Worm (Caenorhabditis elegans): ENCODE measurements around the gene dhs-12.

dhs-12 gene

ce11 chrIV:10141930-10142505 lies at the start of gene dhs-12, which contains the start of the genes gst-2 and gst-4:
Gene dhs-12, plus strand, starts transcription at chrIV:10142455.
Gene gst-2, minus strand, starts transcription at chrIV:10142061.
Gene gst-4, plus strand, starts transcription at chrIV:10142225.
- TF ChIP-seq cnd-1 (tag; optimal IDR thresholded peaks at IDR 0.05) (no peak), ces-1 (GFP tag; optimal IDR thresholded peaks at IDR 0.05) (no peak), ceh-43 (GFP tag; optimal IDR thresholded peaks at IDR 0.05) (no peak), sem-2 (GFP tag; optimal IDR thresholded peaks at IDR 0.05) (no peak), tbx-8 (GFP tag; optimal IDR thresholded peaks at IDR 0.05) (no peak), ham-2 (GFP tag; optimal IDR thresholded peaks at IDR 0.05) (no peak), unc-62 (GFP tag; optimal IDR thresholded peaks at IDR 0.05) (no peak), lsy-2 (tag; optimal IDR thresholded peaks at IDR 0.05) (no peak), unc-39 (tag; optimal IDR thresholded peaks at IDR 0.05) (no peak), ceh-39 (tag; optimal IDR thresholded peaks at IDR 0.05) (no peak), mab-5 (tag; optimal IDR thresholded peaks at IDR 0.05) (no peak), blmp-1 (tag; optimal IDR thresholded peaks at IDR 0.05) (no peak), ztf-11 (tag; optimal IDR thresholded peaks at IDR 0.05) (no peak), nhr-12 (tag; optimal IDR thresholded peaks at IDR 0.05) (no peak)

ce11 chrIV:10095171-10095570 lies 47.1 kb upstream of the dhs-12 start, which contains the start of the genes C04G2.5 and msp-36:
Gene C04G2.5, minus strand, starts transcription at chrIV:10095271.
Gene msp-36, plus strand, starts transcription at chrIV:10095433.
- TF ChIP-seq flh-1 (GFP tag; optimal IDR thresholded peaks at IDR 0.05) (no peak), mls-2 (tag; optimal IDR thresholded peaks at IDR 0.05) (no peak), ceh-83 (GFP tag; optimal IDR thresholded peaks at IDR 0.05) (no peak), tbx-8 (GFP tag; optimal IDR thresholded peaks at IDR 0.05) (no peak), ceh-43 (GFP tag; optimal IDR thresholded peaks at IDR 0.05) (no peak), ztf-11 (tag; optimal IDR thresholded peaks at IDR 0.05) (no peak), cnd-1 (tag; optimal IDR thresholded peaks at IDR 0.05) (no peak), nhr-12 (tag; optimal IDR thresholded peaks at IDR 0.05) (no peak), ces-1 (GFP tag; optimal IDR thresholded peaks at IDR 0.05) (no peak), pha-4 (tag; optimal IDR thresholded peaks at IDR 0.05) (no peak), nhr-76 (tag; optimal IDR thresholded peaks at IDR 0.05) (no peak), zip-8 (tag; optimal IDR thresholded peaks at IDR 0.05) (no peak), sptf-1 (tag; optimal IDR thresholded peaks at IDR 0.05) (no peak), M03D4.4 (tag; optimal IDR thresholded peaks at IDR 0.05) (no peak), nhr-2 (tag; optimal IDR thresholded peaks at IDR 0.05) (no peak), snpc-4 (tag; optimal IDR thresholded peaks at IDR 0.05) (no peak), elt-3 (tag; optimal IDR thresholded peaks at IDR 0.05) (no peak), ceh-39 (tag; optimal IDR thresholded peaks at IDR 0.05) (no peak), blmp-1 (tag; optimal IDR thresholded peaks at IDR 0.05) (no peak), unc-62 (GFP tag; optimal IDR thresholded peaks at IDR 0.05) (no peak)

ce11 chrIV:10096881-10097280 lies 45.4 kb upstream of the dhs-12 start, which contains the start of gene dis-3:
Gene dis-3, plus strand, starts transcription at chrIV:10097202.
- TF ChIP-seq nhr-237 (tag; optimal IDR thresholded peaks at IDR 0.05) (no peak), hlh-1 (tag; optimal IDR thresholded peaks at IDR 0.05) (no peak), lin-32 (GFP tag; optimal IDR thresholded peaks at IDR 0.05) (no peak), pha-4 (tag; optimal IDR thresholded peaks at IDR 0.05) (peak; percentile 1), nhr-76 (tag; optimal IDR thresholded peaks at IDR 0.05) (no peak), ztf-11 (tag; optimal IDR thresholded peaks at IDR 0.05) (no peak), unc-62 (GFP tag; optimal IDR thresholded peaks at IDR 0.05) (no peak), ces-1 (GFP tag; optimal IDR thresholded peaks at IDR 0.05) (no peak), snpc-4 (tag; optimal IDR thresholded peaks at IDR 0.05) (no peak)

DNA sequence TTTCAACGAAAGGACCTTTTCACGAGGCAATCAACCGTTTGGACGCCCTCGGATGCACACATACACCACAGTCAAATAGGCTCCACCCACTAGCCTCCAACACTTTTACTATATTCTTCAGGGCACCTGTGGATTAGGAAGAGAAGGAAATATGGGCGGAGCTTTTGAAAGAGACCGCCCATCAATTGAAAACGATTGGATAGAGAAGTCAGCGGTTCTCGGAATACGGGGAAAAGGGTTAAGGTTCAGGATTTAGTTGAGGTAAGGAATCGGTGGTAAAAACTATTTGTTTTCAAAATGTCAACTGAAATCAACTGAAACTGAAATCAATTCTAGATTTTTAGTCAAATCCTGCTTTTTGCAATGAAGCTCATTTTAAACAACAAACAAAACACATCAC lies 31.8 kb upstream of the dhs-12 start, which contains the start of gene egl-38:
TSS of gene egl-38 (minus strand) at position 101 of the 400 bp plus-strand sequence.
- no peak for TF ChIP-seq bed-3 (GFP tag; optimal IDR thresholded peaks at IDR 0.05)
- no peak for TF ChIP-seq elt-3 (tag; optimal IDR thresholded peaks at IDR 0.05)
- TF ChIP-seq nhr-237 (tag; optimal IDR thresholded peaks at IDR 0.05) = no peak
- no peak for TF ChIP-seq lin-32 (GFP tag; optimal IDR thresholded peaks at IDR 0.05)
- no peak for TF ChIP-seq ceh-83 (GFP tag; optimal IDR thresholded peaks at IDR 0.05)
- TF ChIP-seq nhr-12 (tag; optimal IDR thresholded peaks at IDR 0.05) = no peak
- no peak for TF ChIP-seq flh-1 (GFP tag; optimal IDR thresholded peaks at IDR 0.05)
- no peak for TF ChIP-seq nhr-28 (tag; optimal IDR thresholded peaks at IDR 0.05)

DNA sequence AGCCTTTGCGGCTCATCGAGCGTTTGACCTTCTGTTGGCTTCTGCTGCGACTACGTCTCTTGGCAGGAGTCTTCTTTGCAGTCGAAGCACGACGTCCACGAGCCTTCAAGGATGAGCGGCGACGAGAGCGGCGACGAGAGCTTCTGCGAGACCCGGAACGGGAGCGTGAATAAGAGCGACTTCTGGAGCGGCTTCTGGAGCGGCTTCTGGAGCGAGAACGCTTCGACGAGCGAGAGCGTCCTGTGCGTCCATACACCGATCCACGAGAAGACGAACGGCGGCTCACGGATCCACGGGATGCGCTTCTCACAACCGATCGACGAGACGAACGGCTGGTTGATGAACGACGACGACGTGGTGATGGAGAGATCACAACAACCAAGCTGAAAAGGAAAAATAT lies 31.4 kb upstream of the dhs-12 start:
- no peak for TF ChIP-seq mab-5 (tag; optimal IDR thresholded peaks at IDR 0.05)
- no peak for TF ChIP-seq sptf-1 (tag; optimal IDR thresholded peaks at IDR 0.05)
- TF ChIP-seq unc-62 (GFP tag; optimal IDR thresholded peaks at IDR 0.05) = no peak
- TF ChIP-seq nhr-237 (tag; optimal IDR thresholded peaks at IDR 0.05) = no peak
- TF ChIP-seq hlh-1 (tag; optimal IDR thresholded peaks at IDR 0.05) = no peak

All from whole organism, mixed stage, embryonic.